Worm (Caenorhabditis elegans): ENCODE data around the gene cht-4.

cht-4 gene

DNA sequence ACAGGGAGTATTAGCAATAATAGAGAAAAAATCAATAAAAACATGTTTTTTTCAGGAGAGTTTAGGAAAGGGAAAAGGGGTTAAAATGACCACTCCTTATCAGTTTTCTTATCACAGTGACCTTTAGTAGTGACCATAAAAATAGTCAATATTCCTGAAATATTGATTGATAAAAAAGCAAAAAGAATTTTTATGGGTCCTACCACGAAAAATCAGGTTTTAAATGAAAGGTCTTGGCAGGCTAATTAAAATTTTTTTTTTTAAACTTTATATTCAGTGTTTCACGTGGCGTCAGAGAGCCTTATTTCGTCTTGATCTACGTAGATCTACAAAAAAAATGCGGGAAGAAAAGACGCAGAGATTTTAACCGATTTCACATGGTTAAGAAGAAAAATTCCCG lies at the start of gene cht-4:
cht-4 (minus strand) TSS at position 101 of the 400 bp plus-strand sequence.
- TF ChIP-seq unc-55 (GFP tag; optimal IDR thresholded peaks at IDR 0.05) (no peak), ceh-2 (tag; optimal IDR thresholded peaks at IDR 0.05) (no peak), elt-2 (tag; optimal IDR thresholded peaks at IDR 0.05) (peak; percentile 67)

DNA sequence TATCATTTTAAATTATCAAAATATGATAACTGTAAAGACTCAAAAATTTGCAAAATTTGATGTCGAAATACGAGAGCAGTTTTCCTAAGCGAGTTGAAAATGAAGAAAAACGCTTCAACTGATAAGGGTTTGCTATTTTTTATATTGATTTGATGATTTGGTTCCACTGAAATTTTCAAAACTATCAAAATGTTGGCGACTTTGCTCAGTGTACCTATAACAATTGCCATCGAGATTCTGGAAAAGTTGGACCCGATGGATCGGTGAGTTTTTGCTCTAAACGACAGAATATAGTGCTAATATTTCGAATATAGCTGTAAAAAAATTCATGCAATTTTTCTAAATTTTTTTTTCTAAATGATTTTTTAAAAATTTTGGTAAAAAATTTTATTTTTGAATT lies 48.5 kb upstream of the cht-4 start, which contains the start of the genes fbxa-13 and Y22D7AR.2:
fbxa-13 (minus strand) TSS at position 101 of the 400 bp plus-strand sequence.
Y22D7AR.2 (plus strand) TSS at position 148 of the 400 bp plus-strand sequence.
- TF ChIP-seq elt-4 (tag; optimal IDR thresholded peaks at IDR 0.05) (no peak), Y22D7AL.16 (tag; optimal IDR thresholded peaks at IDR 0.05) (no peak), ceh-30 (tag; optimal IDR thresholded peaks at IDR 0.05) (no peak), sox-2 (GFP tag; IDR thresholded peaks at IDR 0.05) (no peak), C38D4.7 (GFP tag; optimal IDR thresholded peaks at IDR 0.05) (no peak), T23F11.4 (GFP tag; optimal IDR thresholded peaks at IDR 0.05) (no peak), fkh-6 (tag; optimal IDR thresholded peaks at IDR 0.05) (no peak), ceh-2 (tag; optimal IDR thresholded peaks at IDR 0.05) (no peak), unc-55 (GFP tag; optimal IDR thresholded peaks at IDR 0.05) (no peak), pha-2 (tag; optimal IDR thresholded peaks at IDR 0.05) (no peak), hlh-30 (tag; optimal IDR thresholded peaks at IDR 0.05; ENCODE audit: insufficient read depth) (no peak), unc-86 (tag; optimal IDR thresholded peaks at IDR 0.05) (no peak), elt-2 (tag; optimal IDR thresholded peaks at IDR 0.05) (no peak), lin-11 (tag; optimal IDR thresholded peaks at IDR 0.05) (no peak), ceh-34 (tag; optimal IDR thresholded peaks at IDR 0.05) (no peak), mec-3 (tag; optimal IDR thresholded peaks at IDR 0.05; ENCODE audit: borderline replicate concordance) (no peak), ref-2 (tag; optimal IDR thresholded peaks at IDR 0.05) (no peak), pros-1 (tag; optimal IDR thresholded peaks at IDR 0.05) (no peak), ttx-3 (tag; optimal IDR thresholded peaks at IDR 0.05) (no peak)

DNA sequence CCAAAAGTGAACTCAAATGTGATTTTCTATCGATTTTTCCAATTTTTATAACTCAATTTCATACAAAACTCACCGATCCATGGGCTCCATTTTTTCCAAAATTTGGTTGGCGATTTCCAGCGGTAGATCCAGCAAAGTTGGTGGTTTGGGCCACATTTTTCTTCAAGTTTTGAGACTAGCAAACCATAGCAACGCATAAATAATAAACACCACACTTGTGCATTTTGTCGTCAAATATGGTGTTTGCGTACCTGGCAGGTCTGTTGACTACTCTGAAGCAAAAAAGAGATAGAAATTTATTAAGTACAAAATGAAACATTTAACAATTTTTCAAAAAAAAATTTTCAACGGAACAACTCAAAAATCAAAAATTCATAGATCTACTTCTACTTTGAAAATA lies 48.1 kb upstream of the cht-4 start:
- TF ChIP-seq hlh-30 (tag; optimal IDR thresholded peaks at IDR 0.05; ENCODE audit: insufficient read depth) = no peak
- no peak for TF ChIP-seq unc-3 (GFP tag; conservative IDR thresholded peaks at IDR 0.05)
- no peak for TF ChIP-seq unc-3 (tag; optimal IDR thresholded peaks at IDR 0.05)
- TF ChIP-seq che-1 (tag; optimal IDR thresholded peaks at IDR 0.05) = no peak
- no peak for TF ChIP-seq pat-9 (tag; optimal IDR thresholded peaks at IDR 0.05)
- no peak for TF ChIP-seq hlh-15 (tag; optimal IDR thresholded peaks at IDR 0.05)
- no peak for TF ChIP-seq npax-4 (tag; optimal IDR thresholded peaks at IDR 0.05)
- TF ChIP-seq syd-9 (tag; optimal IDR thresholded peaks at IDR 0.05) = no peak
- no peak for TF ChIP-seq hlh-6 (tag; optimal IDR thresholded peaks at IDR 0.05)
- no peak for TF ChIP-seq tbx-7 (tag; optimal IDR thresholded peaks at IDR 0.05)
- TF ChIP-seq C38D4.7 (GFP tag; optimal IDR thresholded peaks at IDR 0.05) = no peak
- TF ChIP-seq elt-2 (tag; optimal IDR thresholded peaks at IDR 0.05) = no peak
- no peak for TF ChIP-seq ceh-30 (tag; optimal IDR thresholded peaks at IDR 0.05)
- TF ChIP-seq ceh-24 (tag; optimal IDR thresholded peaks at IDR 0.05) = no peak
- no peak for TF ChIP-seq gmeb-2 (tag; optimal IDR thresholded peaks at IDR 0.05)
- TF ChIP-seq unc-55 (GFP tag; optimal IDR thresholded peaks at IDR 0.05) = no peak
- TF ChIP-seq ceh-19 (GFP tag; optimal IDR thresholded peaks at IDR 0.05) = no peak
- TF ChIP-seq ahr-1 (tag; optimal IDR thresholded peaks at IDR 0.05) = no peak
- no peak for TF ChIP-seq hlh-13 (GFP tag; optimal IDR thresholded peaks at IDR 0.05)

DNA sequence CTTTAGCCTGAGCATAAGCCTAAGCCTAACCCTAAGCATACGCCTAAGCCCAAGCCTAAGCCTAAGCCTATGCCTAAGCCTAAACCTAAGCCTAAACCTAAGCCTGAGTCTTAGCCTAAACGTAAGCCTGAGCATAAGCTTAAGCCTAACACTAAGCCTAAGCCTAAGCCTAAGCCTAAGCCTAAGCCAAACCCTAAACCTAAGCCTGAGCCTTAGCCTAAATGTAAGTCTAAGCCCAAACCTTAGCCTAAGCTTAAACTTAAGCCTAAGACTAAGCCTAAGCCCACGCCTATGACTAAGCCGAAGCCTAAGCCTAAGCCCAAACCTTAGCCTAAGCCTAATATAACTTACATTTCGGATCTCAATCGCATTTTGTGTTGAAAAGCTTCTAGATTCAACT lies 46.7 kb upstream of the cht-4 start:
- no peak for TF ChIP-seq ceh-9 (tag; optimal IDR thresholded peaks at IDR 0.05)
- no peak for TF ChIP-seq ceh-19 (GFP tag; optimal IDR thresholded peaks at IDR 0.05)
- no peak for TF ChIP-seq eyg-1 (tag; optimal IDR thresholded peaks at IDR 0.05)
- no peak for TF ChIP-seq elt-2 (tag; optimal IDR thresholded peaks at IDR 0.05)
- TF ChIP-seq nhr-11 (tag; optimal IDR thresholded peaks at IDR 0.05) = no peak
- no peak for TF ChIP-seq fkh-10 (GFP tag; optimal IDR thresholded peaks at IDR 0.05)
- no peak for TF ChIP-seq ref-2 (tag; optimal IDR thresholded peaks at IDR 0.05)
- TF ChIP-seq ceh-34 (tag; optimal IDR thresholded peaks at IDR 0.05) = no peak
- peak; percentile 56 for TF ChIP-seq dve-1 (tag; optimal IDR thresholded peaks at IDR 0.05)

All from whole organism, late embryonic.